Worm (Caenorhabditis elegans) whole organism, midembryonic: ENCODE data around the gene K10C2.14.

ENCODE experiments used
- cog-1 ChIP-seq: sonication (generic microtip); optimal IDR thresholded peaks from 2 replicates; lab custom pipeline; 2016; ENCODE audit warnings: missing genetic modification characterization, missing compliant biosample characterization
- flt-1 ChIP-seq: fragments of 200-800 bp; sonication (Bioruptor generic); IDR thresholded peaks from 2 replicates; pipeline ENCODE4 v1.3.6; 2022; ENCODE audit warnings: missing genetic modification characterization, missing compliant biosample characterization
- klf-2 ChIP-seq: fragments of 200-800 bp; sonication (Bioruptor generic); conservative IDR thresholded peaks from 2 replicates; pipeline ENCODE4 v1.3.6; 2022; ENCODE audit warnings: missing genetic modification reagents, missing genetic modification characterization, missing compliant biosample characterization
- ref-1 ChIP-seq: fragments of 200-800 bp; sonication (Bioruptor generic); conservative IDR thresholded peaks from 2 replicates; pipeline ENCODE4 v1.3.6; 2022; ENCODE audit warnings: missing genetic modification reagents, missing genetic modification characterization, missing compliant biosample characterization
- tab-1 ChIP-seq: fragments of 200-800 bp; sonication (Bioruptor generic); IDR thresholded peaks from 2 replicates; pipeline ENCODE4 v1.3.6; 2022; ENCODE audit warnings: missing genetic modification characterization, missing compliant biosample characterization
- ztf-23 ChIP-seq: fragments of 200-800 bp; sonication (Bioruptor generic); IDR thresholded peaks from 2 replicates; pipeline ENCODE4 v1.3.6; 2022; ENCODE audit warnings: missing genetic modification reagents, missing genetic modification characterization, missing compliant biosample characterization
- ztf-29 ChIP-seq: fragments of 200-800 bp; sonication (Bioruptor generic); IDR thresholded peaks from 2 replicates; pipeline ENCODE4 v1.3.6; 2022; ENCODE audit warnings: missing genetic modification reagents, missing genetic modification characterization, missing compliant biosample characterization

DNA sequence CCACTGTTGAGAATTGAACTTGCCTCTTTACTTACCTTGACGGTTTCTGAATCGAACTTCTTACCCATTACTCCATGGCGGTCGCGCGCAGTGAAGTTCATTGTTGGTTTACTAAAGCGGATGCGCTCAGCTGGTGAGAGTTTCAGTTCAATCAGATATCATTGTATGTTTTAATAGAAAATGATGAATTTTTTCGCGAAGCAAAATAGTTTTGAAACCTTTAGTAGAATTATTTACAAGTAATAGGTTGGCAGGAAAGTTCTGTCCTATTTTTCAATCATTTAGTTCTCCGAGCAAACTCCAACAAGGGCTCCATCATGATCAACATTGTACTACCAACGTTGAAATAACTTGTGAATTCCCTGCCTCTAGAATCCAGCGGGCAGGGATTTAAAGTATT is 27.1 kb upstream of the K10C2.14 start, which contains the start of gene C15B12.3:
- TF ChIP-seq ztf-29 (GFP tag; lab: Robert Waterston, UW) (no peak), ztf-23 (GFP tag; lab: Robert Waterston, UW) (no peak), klf-2 (GFP tag; lab: Robert Waterston, UW) (no peak), cog-1 (tag; lab: Kevin White, UChicago) (no peak), tab-1 (GFP tag; lab: Robert Waterston, UW) (no peak), flt-1 (GFP tag; lab: Robert Waterston, UW) (no peak), ref-1 (GFP tag; lab: Robert Waterston, UW) (no peak)
